Fruit fly (Drosophila melanogaster) whole organism, embryonic: ENCODE measurements around the gene CG1824.

Experiments
- BtbVII ChIP-seq: fragments of 200-800 bp; sonication (Bioruptor generic); optimal IDR thresholded peaks from 3 replicates; lab custom pipeline; 2017; ENCODE audit warnings: missing biosample characterization, mild to moderate bottlenecking, missing genetic modification characterization
- CG10147 ChIP-seq: fragments of 200-800 bp; sonication (Bioruptor generic); optimal IDR thresholded peaks from 2 replicates; lab custom pipeline; 2019; ENCODE audit warnings: missing biosample characterization, mild to moderate bottlenecking, missing genetic modification characterization, moderate library complexity
- CG10654 ChIP-seq: fragments of 200-800 bp; sonication (Bioruptor generic); optimal IDR thresholded peaks from 2 replicates; lab custom pipeline; 2016; ENCODE audit warnings: missing biosample characterization, missing genetic modification characterization
- CG11695 ChIP-seq: fragments of 200-800 bp; sonication (Bioruptor generic); IDR thresholded peaks from 3 replicates; pipeline ENCODE4 v1.3.6; 2022; ENCODE audit warnings: missing biosample characterization, missing genetic modification characterization
- CG11696 ChIP-seq: fragments of 200-800 bp; sonication (Bioruptor generic); IDR thresholded peaks from 2 replicates; pipeline ENCODE4 v1.3.6; 2022; ENCODE audit warnings: missing biosample characterization, missing genetic modification characterization
- CG12155 ChIP-seq: fragments of 200-800 bp; sonication (Bioruptor generic); optimal IDR thresholded peaks from 3 replicates; lab custom pipeline; 2016; ENCODE audit warnings: missing biosample characterization, missing genetic modification characterization
- CG13894 ChIP-seq: fragments of 200-800 bp; sonication (Bioruptor generic); optimal IDR thresholded peaks from 3 replicates; lab custom pipeline; 2018; ENCODE audit warnings: missing biosample characterization, mild to moderate bottlenecking, missing genetic modification characterization, moderate library complexity
- CG1603 ChIP-seq: fragments of 200-800 bp; sonication (Bioruptor generic); optimal IDR thresholded peaks from 2 replicates; lab custom pipeline; 2019; ENCODE audit warnings: missing biosample characterization, mild to moderate bottlenecking, missing genetic modification characterization, moderate library complexity
- CG1832 ChIP-seq: fragments of 200-800 bp; sonication (Bioruptor generic); optimal IDR thresholded peaks from 2 replicates; lab custom pipeline; 2017; ENCODE audit warnings: missing biosample characterization, mild to moderate bottlenecking, missing genetic modification characterization, inconsistent platforms
- CG2120 ChIP-seq: fragments of 200-800 bp; sonication (Bioruptor generic); optimal IDR thresholded peaks from 3 replicates; lab custom pipeline; 2016; ENCODE audit warnings: missing biosample characterization, missing genetic modification characterization
- CG2678 ChIP-seq: fragments of 200-800 bp; sonication (Bioruptor generic); optimal IDR thresholded peaks from 3 replicates; lab custom pipeline; 2019; ENCODE audit warnings: missing biosample characterization, mild to moderate bottlenecking, missing genetic modification characterization, moderate library complexity
- CG30403 ChIP-seq: fragments of 200-800 bp; sonication (Bioruptor generic); optimal IDR thresholded peaks from 3 replicates; lab custom pipeline; 2016; ENCODE audit warnings: missing biosample characterization, missing genetic modification characterization
- CG31388 ChIP-seq: fragments of 200-800 bp; sonication (Bioruptor generic); optimal IDR thresholded peaks from 2 replicates; lab custom pipeline; 2016; ENCODE audit warnings: missing biosample characterization, missing genetic modification characterization
- CG3847 ChIP-seq: fragments of 200-800 bp; sonication (Bioruptor generic); IDR thresholded peaks from 2 replicates; pipeline ENCODE4 v1.3.6; 2022; ENCODE audit warnings: missing biosample characterization, missing genetic modification characterization
- CG4854 ChIP-seq: fragments of 200-800 bp; sonication (Bioruptor generic); optimal IDR thresholded peaks from 2 replicates; lab custom pipeline; 2016; ENCODE audit warnings: missing biosample characterization, missing genetic modification characterization, inconsistent platforms
- CG6765 ChIP-seq: fragments of 200-800 bp; sonication (Bioruptor generic); optimal IDR thresholded peaks from 3 replicates; lab custom pipeline; 2017; ENCODE audit warnings: missing biosample characterization, mild to moderate bottlenecking, missing genetic modification characterization
- CG8281 ChIP-seq: fragments of 200-800 bp; sonication (Bioruptor generic); optimal IDR thresholded peaks from 2 replicates; lab custom pipeline; 2018; ENCODE audit warnings: missing biosample characterization, mild to moderate bottlenecking, missing genetic modification characterization, moderate library complexity
- Dbx ChIP-seq: fragments of 200-800 bp; sonication (Bioruptor generic); IDR thresholded peaks from 3 replicates; pipeline ENCODE4 v1.3.6; 2022; ENCODE audit warnings: missing biosample characterization, missing genetic modification characterization
- E2f1 ChIP-seq: fragments of 200-800 bp; sonication (Bioruptor generic); IDR thresholded peaks from 2 replicates; pipeline ENCODE4 v1.3.6; 2022; ENCODE audit warnings: missing biosample characterization, missing genetic modification characterization
- Elba2 ChIP-seq: fragments of 200-800 bp; sonication (Bioruptor generic); optimal IDR thresholded peaks from 3 replicates; lab custom pipeline; 2016; ENCODE audit warnings: missing biosample characterization, missing genetic modification characterization
- Fer3 ChIP-seq: fragments of 200-800 bp; sonication (Bioruptor generic); optimal IDR thresholded peaks from 2 replicates; lab custom pipeline; 2018; ENCODE audit warnings: missing biosample characterization, mild to moderate bottlenecking, missing genetic modification characterization, moderate library complexity
- HHEX ChIP-seq: fragments of 200-800 bp; sonication (Bioruptor generic); optimal IDR thresholded peaks from 3 replicates; lab custom pipeline; 2017; ENCODE audit warnings: missing biosample characterization, mild to moderate bottlenecking, missing genetic modification characterization, missing genetic modification reagents
- HLH54F ChIP-seq: fragments of 200-800 bp; sonication (Bioruptor generic); optimal IDR thresholded peaks from 3 replicates; lab custom pipeline; 2016; ENCODE audit warnings: missing biosample characterization, missing genetic modification characterization
- Hmx ChIP-seq: fragments of 200-800 bp; sonication (Bioruptor generic); optimal IDR thresholded peaks from 2 replicates; lab custom pipeline; 2016; ENCODE audit warnings: missing biosample characterization, missing genetic modification characterization
- Hr51 ChIP-seq, 2 experiments: fragments of 200-800 bp; sonication (Bioruptor generic); optimal IDR thresholded peaks; 2 replicates in 1 of 2; 3 replicates in 1 of 2; lab custom pipeline; 2016 to 2018; ENCODE audit warnings: missing biosample characterization in 2 of 2, missing genetic modification characterization in 2 of 2, mild to moderate bottlenecking in 1 of 2, moderate library complexity in 1 of 2
- Kr ChIP-seq: fragments of 200-800 bp; sonication (Bioruptor generic); optimal IDR thresholded peaks from 2 replicates; lab custom pipeline; 2017; ENCODE audit warnings: missing biosample characterization, mild to moderate bottlenecking, missing genetic modification characterization
- Lim3 ChIP-seq: fragments of 200-800 bp; sonication (Bioruptor generic); IDR thresholded peaks from 2 replicates; pipeline ENCODE4 v1.3.6; 2022; ENCODE audit warnings: missing biosample characterization, missing genetic modification characterization
- NK7.1 ChIP-seq: fragments of 200-800 bp; sonication (Bioruptor generic); optimal IDR thresholded peaks from 3 replicates; lab custom pipeline; 2016; ENCODE audit warnings: missing biosample characterization, missing genetic modification characterization
- Ravus ChIP-seq: fragments of 200-800 bp; sonication (Bioruptor generic); IDR thresholded peaks from 2 replicates; pipeline ENCODE4 v1.3.6; 2022; ENCODE audit warnings: missing biosample characterization, missing genetic modification characterization
- Side ChIP-seq: fragments of 200-800 bp; sonication (Bioruptor generic); optimal IDR thresholded peaks from 2 replicates; lab custom pipeline; 2016; ENCODE audit warnings: missing biosample characterization, missing genetic modification characterization
- Sox102F ChIP-seq: fragments of 200-800 bp; sonication (Bioruptor generic); optimal IDR thresholded peaks from 2 replicates; lab custom pipeline; 2018; ENCODE audit warnings: missing biosample characterization, mild to moderate bottlenecking, missing genetic modification characterization, moderate library complexity
- Trl ChIP-seq, 3 experiments: fragments of >200 bp in 2 of 3; fragments of 200-800 bp in 1 of 3; sonication (Bioruptor generic) in 1 of 3; optimal IDR thresholded peaks; 2 replicates in 1 of 3; 3 replicates in 2 of 3; lab custom pipeline; 2016 to 2017; ENCODE audit warnings: missing biosample characterization in 1 of 3, missing genetic modification characterization in 1 of 3
- Xrp1 ChIP-seq: fragments of 200-800 bp; sonication (Bioruptor generic); IDR thresholded peaks from 2 replicates; pipeline ENCODE4 v1.3.6; 2022; ENCODE audit warnings: missing biosample characterization, missing genetic modification characterization
- amos ChIP-seq: fragments of 200-800 bp; sonication (Bioruptor generic); IDR thresholded peaks from 2 replicates; pipeline ENCODE4 v1.3.6; 2022; ENCODE audit warnings: missing biosample characterization, missing genetic modification characterization; ENCODE audit not compliant: partially characterized antibody
- cad ChIP-seq: fragments of >200 bp; optimal IDR thresholded peaks from 2 replicates; lab custom pipeline; 2017; ENCODE audit warnings: missing biosample characterization, missing genetic modification characterization
- cato ChIP-seq: fragments of 200-800 bp; sonication (Bioruptor generic); optimal IDR thresholded peaks from 2 replicates; lab custom pipeline; 2016; ENCODE audit warnings: missing biosample characterization, missing genetic modification characterization, borderline replicate concordance
- cg ChIP-seq: fragments of 200-800 bp; sonication (Bioruptor generic); optimal IDR thresholded peaks from 3 replicates; lab custom pipeline; 2019; ENCODE audit warnings: missing biosample characterization, mild to moderate bottlenecking, missing genetic modification characterization, moderate library complexity
- crc ChIP-seq: fragments of 200-800 bp; sonication (Bioruptor generic); optimal IDR thresholded peaks from 2 replicates; lab custom pipeline; 2016; ENCODE audit warnings: missing biosample characterization, missing genetic modification characterization
- crp ChIP-seq, 2 experiments: fragments of 200-800 bp; sonication (Bioruptor generic); optimal IDR thresholded peaks; 2 replicates in 1 of 2; 3 replicates in 1 of 2; lab custom pipeline; 2017; ENCODE audit warnings: missing biosample characterization in 2 of 2, missing genetic modification characterization in 2 of 2, mild to moderate bottlenecking in 1 of 2, moderate library complexity in 1 of 2
- dan ChIP-seq: fragments of 200-800 bp; sonication (Bioruptor generic); IDR thresholded peaks from 2 replicates; pipeline ENCODE4 v1.3.6; 2022; ENCODE audit warnings: missing biosample characterization, missing genetic modification characterization
- esg ChIP-seq: fragments of 200-800 bp; sonication (Bioruptor generic); conservative IDR thresholded peaks from 2 replicates; pipeline ENCODE4 v1.3.6; 2022; ENCODE audit warnings: missing biosample characterization, missing genetic modification characterization
- gt ChIP-seq: fragments of 200-800 bp; sonication (Bioruptor generic); IDR thresholded peaks from 2 replicates; pipeline ENCODE4 v1.3.6; 2022; ENCODE audit warnings: missing biosample characterization, missing genetic modification characterization
- ind ChIP-seq: fragments of 200-800 bp; sonication (Bioruptor generic); optimal IDR thresholded peaks from 3 replicates; lab custom pipeline; 2016; ENCODE audit warnings: missing biosample characterization, missing genetic modification characterization
- insv ChIP-seq, 2 experiments: fragments of 200-800 bp; sonication (Bioruptor generic); optimal IDR thresholded peaks; 3 replicates each; lab custom pipeline; 2016 to 2018; ENCODE audit warnings: missing biosample characterization in 2 of 2, missing genetic modification characterization in 2 of 2
- lbe ChIP-seq: fragments of 200-800 bp; sonication (Bioruptor generic); optimal IDR thresholded peaks from 2 replicates; lab custom pipeline; 2016; ENCODE audit warnings: missing biosample characterization, mild to moderate bottlenecking, missing genetic modification characterization
- pan ChIP-seq, 4 experiments: fragments of >200 bp in 3 of 4; fragments of 200-800 bp in 1 of 4; sonication (Bioruptor generic) in 1 of 4; optimal IDR thresholded peaks in 3 of 4; IDR thresholded peaks in 1 of 4; 2 replicates each; pipeline versions ENCODE4 v1.3.6 to Lab custom; 2017 to 2022; ENCODE audit warnings: missing biosample characterization in 2 of 4, missing genetic modification characterization in 2 of 4, mixed read lengths in 1 of 4
- sob ChIP-seq: fragments of 200-800 bp; sonication (Bioruptor generic); IDR thresholded peaks from 2 replicates; pipeline ENCODE4 v1.3.6; 2022; ENCODE audit warnings: missing biosample characterization, missing genetic modification characterization
- twi ChIP-seq: fragments of 200-800 bp; optimal IDR thresholded peaks from 2 replicates; lab custom pipeline; 2019; ENCODE audit warnings: missing biosample characterization, mild to moderate bottlenecking, missing genetic modification characterization, moderate library complexity

The CG1824 gene

DNA sequence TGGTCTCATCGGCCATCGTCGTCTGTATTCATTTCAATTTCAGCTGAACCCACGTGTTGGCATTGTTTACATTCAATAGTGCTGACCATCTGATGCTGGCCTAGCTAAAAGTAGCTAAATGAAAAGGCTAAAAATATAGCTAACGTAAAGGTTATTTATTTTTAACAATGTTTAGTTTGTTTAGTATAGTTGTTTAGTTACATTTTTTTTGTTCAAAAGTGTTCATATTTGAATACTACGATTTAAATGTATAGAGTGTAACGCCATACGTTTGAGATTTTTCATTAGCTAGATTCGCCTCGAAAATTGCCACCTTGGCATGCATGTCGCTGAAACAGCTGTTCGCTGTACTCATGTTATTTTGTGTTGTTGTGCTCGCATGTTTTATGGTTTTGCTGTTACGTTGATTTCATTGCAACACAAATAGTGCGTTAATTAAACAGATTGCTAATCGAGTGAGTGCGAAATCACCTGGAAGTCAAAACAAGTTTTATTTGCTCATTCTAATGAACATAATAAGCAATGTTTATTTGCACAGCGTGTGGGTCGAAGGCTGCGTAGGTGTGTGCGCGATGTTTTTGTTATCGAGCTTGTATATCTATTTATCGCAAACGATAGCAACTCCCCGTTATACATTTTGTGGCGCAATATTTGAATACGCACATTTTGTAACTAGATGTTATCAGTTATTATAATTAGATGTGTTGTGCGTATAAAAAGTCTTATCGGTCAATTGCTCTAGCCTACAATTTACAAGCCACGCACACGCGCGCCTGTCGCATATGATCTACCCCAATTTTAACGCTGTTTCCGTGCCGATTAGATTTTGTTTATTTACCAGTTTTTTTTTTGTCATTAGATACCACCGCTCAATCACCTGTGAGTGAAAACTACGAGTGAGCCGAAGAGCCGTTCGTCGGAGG lies 16.4 kb upstream of the CG1824 start, which contains the start of the genes CG1463 and Fpgs1 (continued):
- no peak for TF ChIP-seq pan (optimal IDR thresholded peaks at IDR 0.05; lab: Kevin White, UChicago)
- peak in 1 of 2 experiments; percentile 53 for TF ChIP-seq pan (GFP tag; optimal IDR thresholded peaks at IDR 0.05 in 1 of 2, IDR thresholded peaks at IDR 0.05 in 1 of 2)
- TF ChIP-seq CG3847 (GFP tag; lab: Robert Waterston, UW) = no peak
- peak; percentile 41 for TF ChIP-seq HLH54F (GFP tag; lab: Kevin White, UChicago)
- no peak for TF ChIP-seq CG10147 (GFP tag; lab: Kevin White, UChicago)
- TF ChIP-seq CG12155 (GFP tag; lab: Kevin White, UChicago) = no peak
- TF ChIP-seq Hmx (GFP tag; lab: Kevin White, UChicago) = no peak
- TF ChIP-seq CG11696 = no peak
- TF ChIP-seq Fer3 (tag; lab: Kevin White, UChicago) = no peak
- TF ChIP-seq cato (GFP tag; lab: Kevin White, UChicago) = no peak
- TF ChIP-seq Kr = no peak
- no peak for TF ChIP-seq E2f1
- TF ChIP-seq CG2678 (tag; lab: Kevin White, UChicago) = no peak
- no peak for TF ChIP-seq Elba2
- TF ChIP-seq BtbVII (GFP tag; lab: Kevin White, UChicago) = no peak
- TF ChIP-seq CG30403 (GFP tag; lab: Kevin White, UChicago) = peak; percentile 24
- TF ChIP-seq CG6765 (GFP tag; lab: Kevin White, UChicago) = peak; percentile 11
- TF ChIP-seq twi (tag; lab: Kevin White, UChicago) = peak; percentile 53
- TF ChIP-seq sob (GFP tag; lab: Robert Waterston, UW) = peak; percentile 36; the same call in 1 of the 2 replicates
- no peak for TF ChIP-seq CG8281 (tag; lab: Kevin White, UChicago)
- TF ChIP-seq insv (GFP tag; optimal IDR thresholded peaks at IDR 0.05; lab: Kevin White, UChicago) = peak in 1 of 2 experiments; percentile 25
- no peak for TF ChIP-seq CG10654 (GFP tag; lab: Kevin White, UChicago)
- TF ChIP-seq NK7.1 (GFP tag; lab: Kevin White, UChicago) = no peak
- TF ChIP-seq esg = no peak
- no peak for TF ChIP-seq ind (GFP tag; lab: Kevin White, UChicago)
- peak; percentile 1 for TF ChIP-seq lbe (GFP tag; lab: Kevin White, UChicago)
- TF ChIP-seq CG1603 (tag; lab: Kevin White, UChicago) = no peak
- no peak for TF ChIP-seq crc (GFP tag; lab: Kevin White, UChicago)
- no peak for TF ChIP-seq gt
- no peak for TF ChIP-seq CG1832 (GFP tag; lab: Kevin White, UChicago)
- TF ChIP-seq dan (GFP tag; lab: Robert Waterston, UW) = no peak
- TF ChIP-seq CG11695 (GFP tag; lab: Robert Waterston, UW) = no peak
- TF ChIP-seq crp (GFP tag; optimal IDR thresholded peaks at IDR 0.05; lab: Kevin White, UChicago) = peak; percentile 19 to 91
- TF ChIP-seq Lim3 (GFP tag; lab: Robert Waterston, UW) = no peak
- TF ChIP-seq CG31388 = no peak
- peak; percentile 63; the same call in 1 of the 2 replicates for TF ChIP-seq amos (GFP tag; lab: Robert Waterston, UW)
- no peak for TF ChIP-seq Ravus (GFP tag; lab: Robert Waterston, UW)
- no peak for TF ChIP-seq Trl (optimal IDR thresholded peaks at IDR 0.05; lab: Kevin White, UChicago)
- TF ChIP-seq Trl (GFP tag; optimal IDR thresholded peaks at IDR 0.05; lab: Kevin White, UChicago) = peak; percentile 9
- TF ChIP-seq Hr51 (GFP tag; optimal IDR thresholded peaks at IDR 0.05; lab: Kevin White, UChicago) = no peak
- TF ChIP-seq cg = peak; percentile 71
- TF ChIP-seq CG13894 = no peak
- no peak for TF ChIP-seq CG4854 (GFP tag; lab: Kevin White, UChicago)
- TF ChIP-seq CG2120 = peak; percentile 62
- TF ChIP-seq HHEX (GFP tag; lab: Kevin White, UChicago) = no peak
- TF ChIP-seq Dbx = no peak
- no peak for TF ChIP-seq Sox102F (GFP tag; lab: Kevin White, UChicago)
- no peak for TF ChIP-seq cad (GFP tag; lab: Kevin White, UChicago)
- peak; percentile 48; the same call in 1 of the 2 replicates for TF ChIP-seq Xrp1 (GFP tag; lab: Robert Waterston, UW)
- no peak for TF ChIP-seq Side (GFP tag; lab: Kevin White, UChicago)
